Fruit fly (Drosophila melanogaster) whole organism, pupa: ENCODE results near the gene BckdhA.

Experiments used
- CG10348 ChIP-seq: fragments of 200-800 bp; sonication (Bioruptor generic); IDR thresholded peaks from 2 replicates; pipeline ENCODE4 v1.3.6; 2022; ENCODE audit warnings: missing biosample characterization, missing genetic modification characterization
- CG12605 ChIP-seq: fragments of 200-800 bp; sonication (Bioruptor generic); IDR thresholded peaks from 2 replicates; pipeline ENCODE4 v1.3.6; 2022; ENCODE audit warnings: missing biosample characterization, missing genetic modification characterization
- CG13204 ChIP-seq: fragments of 200-800 bp; sonication (Bioruptor generic); optimal IDR thresholded peaks from 2 replicates; lab custom pipeline; 2018; ENCODE audit warnings: missing biosample characterization, mild to moderate bottlenecking, missing genetic modification characterization, moderate library complexity
- CG14655 ChIP-seq: fragments of 200-800 bp; sonication (Bioruptor generic); optimal IDR thresholded peaks from 3 replicates; lab custom pipeline; 2017; ENCODE audit warnings: mild to moderate bottlenecking, missing biosample characterization, missing genetic modification reagents, missing genetic modification characterization
- CG15710 ChIP-seq: fragments of 200-800 bp; sonication (Bioruptor generic); optimal IDR thresholded peaks from 2 replicates; lab custom pipeline; 2018; ENCODE audit warnings: missing biosample characterization, mild to moderate bottlenecking, missing genetic modification characterization, moderate library complexity
- CG17806 ChIP-seq: fragments of 200-800 bp; sonication (Bioruptor generic); optimal IDR thresholded peaks from 2 replicates; lab custom pipeline; 2018; ENCODE audit warnings: missing biosample characterization, mild to moderate bottlenecking, missing genetic modification characterization, moderate library complexity
- CG32121 ChIP-seq: fragments of 200-800 bp; sonication (Bioruptor generic); IDR thresholded peaks from 2 replicates; pipeline ENCODE4 v1.3.6; 2022; ENCODE audit warnings: missing biosample characterization, missing genetic modification characterization
- CG34367 ChIP-seq: fragments of 200-800 bp; sonication (Bioruptor generic); optimal IDR thresholded peaks from 2 replicates; lab custom pipeline; 2018; ENCODE audit warnings: missing biosample characterization, mild to moderate bottlenecking, missing genetic modification characterization
- CG4496 ChIP-seq: fragments of 200-800 bp; sonication (Bioruptor generic); IDR thresholded peaks from 3 replicates; pipeline ENCODE4 v1.3.6; 2022; ENCODE audit warnings: missing biosample characterization, missing genetic modification characterization
- CG8159 ChIP-seq: fragments of 200-800 bp; sonication (Bioruptor generic); optimal IDR thresholded peaks from 3 replicates; lab custom pipeline; 2018; ENCODE audit warnings: missing biosample characterization, mild to moderate bottlenecking, missing genetic modification characterization, moderate library complexity
- CG8301 ChIP-seq: fragments of 200-800 bp; sonication (Bioruptor generic); optimal IDR thresholded peaks from 2 replicates; lab custom pipeline; 2018; ENCODE audit warnings: missing biosample characterization, mild to moderate bottlenecking, missing genetic modification characterization
- CG9948 ChIP-seq: fragments of 200-800 bp; sonication (Bioruptor generic); optimal IDR thresholded peaks from 2 replicates; lab custom pipeline; 2018; ENCODE audit warnings: missing biosample characterization, mild to moderate bottlenecking, missing genetic modification characterization, moderate library complexity
- D1 ChIP-seq: fragments of 200-800 bp; sonication (Bioruptor generic); optimal IDR thresholded peaks from 2 replicates; lab custom pipeline; 2018; ENCODE audit warnings: missing biosample characterization, mild to moderate bottlenecking, missing genetic modification characterization, moderate library complexity
- EcR ChIP-seq: fragments of 200-800 bp; sonication (Bioruptor generic); optimal IDR thresholded peaks from 3 replicates; lab custom pipeline; 2019; ENCODE audit warnings: missing biosample characterization, missing genetic modification characterization, mild to moderate bottlenecking, moderate library complexity, missing genetic modification reagents
- Ets98B ChIP-seq: fragments of 200-800 bp; sonication (Bioruptor generic); IDR thresholded peaks from 2 replicates; pipeline ENCODE4 v1.3.6; 2022; ENCODE audit warnings: missing biosample characterization, missing genetic modification characterization
- Pif1A ChIP-seq: fragments of 200-800 bp; sonication (Bioruptor generic); optimal IDR thresholded peaks from 3 replicates; lab custom pipeline; 2016; ENCODE audit warnings: missing biosample characterization, missing genetic modification characterization
- Pif1B ChIP-seq: fragments of 200-800 bp; sonication (Bioruptor generic); optimal IDR thresholded peaks from 3 replicates; lab custom pipeline; 2016; ENCODE audit warnings: missing biosample characterization, missing genetic modification characterization
- Snoo ChIP-seq: fragments of 200-800 bp; sonication (Bioruptor generic); optimal IDR thresholded peaks from 3 replicates; lab custom pipeline; 2017; ENCODE audit warnings: missing biosample characterization, mild to moderate bottlenecking, missing genetic modification characterization, inconsistent platforms
- fd96Ca ChIP-seq: fragments of 200-800 bp; sonication (Bioruptor generic); IDR thresholded peaks from 3 replicates; pipeline ENCODE4 v1.3.6; 2022; ENCODE audit warnings: missing biosample characterization, missing genetic modification characterization
- gl ChIP-seq: fragments of 200-800 bp; sonication (Bioruptor generic); optimal IDR thresholded peaks from 2 replicates; lab custom pipeline; 2018; ENCODE audit warnings: missing biosample characterization, mild to moderate bottlenecking, missing genetic modification characterization
- rn ChIP-seq: fragments of 200-800 bp; sonication (Bioruptor generic); IDR thresholded peaks from 2 replicates; pipeline ENCODE4 v1.3.6; 2022; ENCODE audit warnings: missing biosample characterization, missing genetic modification characterization

The BckdhA gene

DNA sequence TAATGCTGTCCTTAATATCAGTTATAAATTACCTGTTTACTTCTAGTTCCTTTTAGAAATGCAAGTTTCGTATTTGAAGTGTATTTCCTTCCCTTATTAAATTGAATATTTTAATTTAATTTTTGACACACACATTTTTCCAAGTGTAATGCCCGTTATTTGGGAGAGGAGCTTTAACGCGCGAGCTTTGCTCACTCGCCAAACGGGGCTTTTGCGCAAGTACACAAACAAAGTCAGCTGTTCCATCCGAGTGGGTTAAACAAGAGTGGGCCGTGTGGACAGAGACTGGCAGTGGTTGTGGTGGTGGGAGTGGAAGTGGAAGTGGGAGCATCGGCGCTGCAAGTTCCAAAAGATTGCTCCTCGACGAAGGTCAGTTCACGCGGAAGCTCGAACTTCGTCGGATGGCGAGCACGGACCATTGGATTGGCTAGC is 25.5 kb downstream of the BckdhA start, which contains the start of gene CG8301:
TSS of gene CG8301 (plus strand) at position 218 of the 432 bp plus-strand sequence.
- TF ChIP-seq CG12605 (GFP tag; lab: Robert Waterston, UW) (peak; percentile 53; the same call in 1 of the 2 replicates), fd96Ca (GFP tag; lab: Robert Waterston, UW) (0 out of 3 replicates have a peak, but pooled peaks have one; percentile 26), gl (tag; lab: Kevin White, UChicago) (no peak), Pif1A (GFP tag; lab: Kevin White, UChicago) (no peak), CG13204 (GFP tag; lab: Kevin White, UChicago) (no peak), CG8159 (tag; lab: Kevin White, UChicago) (peak; percentile 10), EcR (GFP tag; lab: Kevin White, UChicago) (no peak), CG8301 (tag; lab: Kevin White, UChicago) (peak; percentile 75), D1 (tag; lab: Kevin White, UChicago) (no peak), CG17806 (peak; percentile 26), CG10348 (GFP tag; lab: Robert Waterston, UW) (no peak), CG15710 (tag; lab: Kevin White, UChicago) (no peak), Pif1B (GFP tag; lab: Kevin White, UChicago) (peak; percentile 26), Snoo (tag; lab: Kevin White, UChicago) (peak; percentile 8), CG32121 (GFP tag; lab: Robert Waterston, UW) (peak; percentile 55; the same call in 1 of the 2 replicates), CG14655 (GFP tag; lab: Kevin White, UChicago) (no peak), CG9948 (tag; lab: Kevin White, UChicago) (no peak), CG4496 (peak; percentile 24; the same call in 1 of the 3 replicates), rn (GFP tag; lab: Robert Waterston, UW) (no peak), Ets98B (GFP tag; lab: Robert Waterston, UW) (peak; percentile 63; the same call in 1 of the 2 replicates), CG34367 (tag; lab: Kevin White, UChicago) (no peak)

DNA sequence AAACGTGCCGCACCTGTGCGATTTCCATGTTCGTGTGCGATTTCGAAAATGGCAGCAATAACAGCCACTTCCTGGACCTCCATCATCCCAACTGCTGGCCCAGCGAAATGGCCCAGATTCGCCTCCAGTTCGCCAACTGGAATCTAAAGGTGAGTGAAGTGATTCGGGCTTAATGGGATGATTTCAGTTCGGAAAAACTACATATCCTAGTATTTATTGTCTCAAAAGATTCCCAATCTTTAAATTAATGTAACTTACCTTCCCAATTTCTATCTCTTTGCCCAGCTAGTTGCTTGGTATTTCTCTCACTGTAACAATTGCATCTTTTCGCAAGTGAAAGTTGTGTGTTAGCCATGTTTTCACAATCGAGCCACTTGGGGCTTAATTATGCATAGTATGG is 26.4 kb downstream of the BckdhA start:
- TF ChIP-seq Pif1A (GFP tag; lab: Kevin White, UChicago) (no peak), CG32121 (GFP tag; lab: Robert Waterston, UW) (no peak; the same call in 1 of the 2 replicates), CG8159 (tag; lab: Kevin White, UChicago) (no peak), Snoo (tag; lab: Kevin White, UChicago) (no peak), CG13204 (GFP tag; lab: Kevin White, UChicago) (no peak), fd96Ca (GFP tag; lab: Robert Waterston, UW) (no peak), CG34367 (tag; lab: Kevin White, UChicago) (no peak), CG15710 (tag; lab: Kevin White, UChicago) (no peak), CG17806 (no peak), CG8301 (tag; lab: Kevin White, UChicago) (no peak), gl (tag; lab: Kevin White, UChicago) (no peak), EcR (GFP tag; lab: Kevin White, UChicago) (no peak), CG10348 (GFP tag; lab: Robert Waterston, UW) (no peak), rn (GFP tag; lab: Robert Waterston, UW) (no peak)
- TF ChIP-seq, all 21 proteins: peak for 0

DNA sequence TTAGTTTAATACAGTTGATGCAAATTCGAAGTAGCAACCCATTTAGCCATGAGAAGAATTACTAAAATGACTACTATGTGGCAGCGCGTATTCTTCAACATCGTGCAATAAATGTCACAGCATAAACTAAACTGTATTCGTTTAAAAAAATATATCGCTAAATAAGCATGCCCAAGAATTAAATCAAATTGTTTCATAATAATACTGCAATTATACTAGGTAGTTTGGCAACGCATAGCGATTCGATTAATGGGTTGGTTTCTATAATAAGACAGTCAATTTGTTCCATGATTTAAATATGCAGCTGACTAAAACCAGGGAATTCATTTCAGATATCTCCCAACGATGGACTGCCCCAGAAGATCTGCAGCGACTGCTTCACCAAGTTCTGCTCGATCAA is 27.5 kb downstream of the BckdhA start, which contains the start of gene CG33654:
TSS of gene CG33654 (minus strand) at position 101 of the 400 bp plus-strand sequence.
- no peak for TF ChIP-seq CG14655 (GFP tag; lab: Kevin White, UChicago)
- TF ChIP-seq fd96Ca (GFP tag; lab: Robert Waterston, UW): no peak
- TF ChIP-seq rn (GFP tag; lab: Robert Waterston, UW): no peak
- no peak for TF ChIP-seq CG8301 (tag; lab: Kevin White, UChicago)
- no peak for TF ChIP-seq CG34367 (tag; lab: Kevin White, UChicago)
- no peak for TF ChIP-seq CG15710 (tag; lab: Kevin White, UChicago)
- no peak for TF ChIP-seq CG10348 (GFP tag; lab: Robert Waterston, UW)
- TF ChIP-seq CG13204 (GFP tag; lab: Kevin White, UChicago): no peak
- no peak for TF ChIP-seq EcR (GFP tag; lab: Kevin White, UChicago)
- TF ChIP-seq Pif1B (GFP tag; lab: Kevin White, UChicago): no peak
- no peak for TF ChIP-seq CG17806
- TF ChIP-seq CG8159 (tag; lab: Kevin White, UChicago): no peak
- TF ChIP-seq CG32121 (GFP tag; lab: Robert Waterston, UW): no peak
- TF ChIP-seq CG9948 (tag; lab: Kevin White, UChicago): no peak

DNA sequence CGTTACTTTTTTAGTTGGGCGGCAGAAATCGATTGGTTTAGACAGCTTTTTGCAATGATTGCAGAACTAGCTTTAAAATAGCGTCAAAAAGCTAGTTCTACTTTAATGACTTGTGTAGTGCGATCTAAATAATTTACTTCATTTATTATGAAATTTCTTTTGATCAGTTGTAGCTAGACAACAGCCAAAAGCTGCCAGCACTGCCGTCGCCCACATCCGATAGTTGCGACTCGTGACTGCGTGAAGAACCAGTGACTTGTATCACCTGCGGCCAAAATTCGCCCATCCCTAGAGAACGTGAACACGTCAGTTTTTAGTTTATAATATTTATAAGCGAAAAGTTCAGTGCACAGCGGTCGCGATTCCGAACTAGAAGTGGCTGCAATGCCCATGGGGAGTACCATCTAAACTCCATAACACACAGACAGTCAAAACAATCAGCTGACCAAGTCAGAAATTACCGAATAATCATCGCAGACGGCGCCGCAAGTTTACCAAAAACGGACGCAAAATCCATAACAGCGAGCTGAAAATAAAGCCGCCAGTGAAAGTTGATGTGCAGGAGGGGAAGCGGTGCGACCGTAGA is 31.2 kb downstream of the BckdhA start, which contains the start of gene P58IPK:
TSS of gene P58IPK (plus strand) at position 280 of the 586 bp plus-strand sequence.
- TF ChIP-seq CG8159 (tag; lab: Kevin White, UChicago) (no peak), CG4496 (peak; percentile 64; the same call in 2 of the 3 replicates), rn (GFP tag; lab: Robert Waterston, UW) (no peak), EcR (GFP tag; lab: Kevin White, UChicago) (no peak), Snoo (tag; lab: Kevin White, UChicago) (no peak), CG15710 (tag; lab: Kevin White, UChicago) (peak; percentile 6), CG17806 (no peak), CG32121 (GFP tag; lab: Robert Waterston, UW) (peak; percentile 35; the same call in 1 of the 2 replicates), CG9948 (tag; lab: Kevin White, UChicago) (no peak), Ets98B (GFP tag; lab: Robert Waterston, UW) (peak; percentile 54), CG13204 (GFP tag; lab: Kevin White, UChicago) (no peak), CG12605 (GFP tag; lab: Robert Waterston, UW) (no peak), CG34367 (tag; lab: Kevin White, UChicago) (peak; percentile 10), CG10348 (GFP tag; lab: Robert Waterston, UW) (0 out of 2 replicates have a peak, but pooled peaks have one; percentile 20), Pif1A (GFP tag; lab: Kevin White, UChicago) (no peak), fd96Ca (GFP tag; lab: Robert Waterston, UW) (peak; percentile 71; the same call in 2 of the 3 replicates), CG14655 (GFP tag; lab: Kevin White, UChicago) (no peak), D1 (tag; lab: Kevin White, UChicago) (no peak), gl (tag; lab: Kevin White, UChicago) (no peak)
